Worm (Caenorhabditis elegans): ENCODE measurements around the gene dgk-3.

DNA sequence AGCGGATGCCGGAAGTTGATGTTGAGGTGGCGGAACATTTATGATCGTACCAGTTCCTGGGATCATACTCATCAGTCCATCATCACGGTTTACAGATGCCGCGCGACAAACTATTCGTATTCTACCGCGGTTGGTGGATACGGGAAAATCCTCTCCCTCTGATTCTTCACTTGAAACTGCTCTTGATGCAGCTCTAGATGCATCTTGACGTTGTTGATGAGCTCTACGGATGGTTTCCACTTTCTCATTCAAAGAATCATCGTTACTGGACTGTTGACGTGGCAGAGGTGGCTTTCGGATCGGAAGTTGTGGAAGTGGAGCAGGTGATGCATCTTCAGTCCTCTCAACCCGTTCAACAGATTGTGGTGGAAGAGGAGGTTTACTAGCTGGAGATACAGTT lies 13.7 kb upstream of the dgk-3 start:
- TF ChIP-seq med-1 (GFP tag; optimal IDR thresholded peaks at IDR 0.05; ENCODE audit: insufficient read depth) (no peak), klf-2 (GFP tag; conservative IDR thresholded peaks at IDR 0.05) (no peak), ztf-23 (GFP tag; IDR thresholded peaks at IDR 0.05) (no peak), flt-1 (GFP tag; IDR thresholded peaks at IDR 0.05) (no peak), ref-1 (GFP tag; conservative IDR thresholded peaks at IDR 0.05) (no peak), cog-1 (tag; optimal IDR thresholded peaks at IDR 0.05) (no peak), tab-1 (GFP tag; IDR thresholded peaks at IDR 0.05) (no peak)

All from whole organism, midembryonic.